Fruit fly (Drosophila melanogaster): Measurements from ENCODE around the gene CG7888.

The CG7888 gene

dm6 chr3L:11061200-11061599 is 7.4 kb downstream of the CG7888 start, which contains the start of the genes CG6321 and Blos2 (continued):
- peak; percentile 34 for TF ChIP-seq CG4617 (GFP tag; optimal IDR thresholded peaks at IDR 0.05; ENCODE audit: borderline replicate concordance)
- TF ChIP-seq Hr39 (optimal IDR thresholded peaks at IDR 0.05) = no peak
- no peak for TF ChIP-seq CG9215 (GFP tag; IDR thresholded peaks at IDR 0.05)
- TF ChIP-seq chm (GFP tag; IDR thresholded peaks at IDR 0.05) = peak; percentile 55; the same call in 1 of the 2 replicates
- peak; percentile 11 for TF ChIP-seq CHES-1-like (GFP tag; optimal IDR thresholded peaks at IDR 0.05)
- no peak for TF ChIP-seq tup (GFP tag; optimal IDR thresholded peaks at IDR 0.05)
- TF ChIP-seq lov (optimal IDR thresholded peaks at IDR 0.05) = no peak
- TF ChIP-seq lov (GFP tag; IDR thresholded peaks at IDR 0.05) = 0 out of 3 replicates have a peak, but pooled peaks have one; percentile 37
- TF ChIP-seq fd102C (GFP tag; optimal IDR thresholded peaks at IDR 0.05) = no peak
- peak; percentile 46 for TF ChIP-seq CG33213 (GFP tag; optimal IDR thresholded peaks at IDR 0.05)
- peak; percentile 6 for TF ChIP-seq MTF-1 (GFP tag; optimal IDR thresholded peaks at IDR 0.05; ENCODE audit: borderline replicate concordance)
- peak; percentile 87 for TF ChIP-seq CG8924 (tag; optimal IDR thresholded peaks at IDR 0.05)
- TF ChIP-seq lbe (GFP tag; optimal IDR thresholded peaks at IDR 0.05) = peak; percentile 58
- TF ChIP-seq CG17328 (GFP tag; IDR thresholded peaks at IDR 0.05) = peak; percentile 75
- TF ChIP-seq CG2116 (GFP tag; optimal IDR thresholded peaks at IDR 0.05) = peak; percentile 25
- peak; percentile 17; the same call in 1 of the 2 replicates for TF ChIP-seq Rx (GFP tag; IDR thresholded peaks at IDR 0.05)
- peak; percentile 24 for TF ChIP-seq gcm2 (GFP tag; optimal IDR thresholded peaks at IDR 0.05)
- TF ChIP-seq ftz-f1 (GFP tag; optimal IDR thresholded peaks at IDR 0.05) = no peak
- peak; percentile 30; the same call in 1 of the 3 replicates for TF ChIP-seq Aef1 (GFP tag; IDR thresholded peaks at IDR 0.05)
- peak; percentile 76 for TF ChIP-seq Abd-B (GFP tag; optimal IDR thresholded peaks at IDR 0.05)
- peak; percentile 17 for TF ChIP-seq CG34376 (GFP tag; optimal IDR thresholded peaks at IDR 0.05)
- TF ChIP-seq CG31224 (GFP tag; IDR thresholded peaks at IDR 0.05) = 0 out of 2 replicates have a peak, but pooled peaks have one; percentile 45
- peak; percentile 62 for TF ChIP-seq Nf-YB (GFP tag; optimal IDR thresholded peaks at IDR 0.05)
- TF ChIP-seq CG6791 (GFP tag; IDR thresholded peaks at IDR 0.05; ENCODE audit: partially characterized antibody) = no peak
- TF ChIP-seq toy (GFP tag; IDR thresholded peaks at IDR 0.05) = no peak
- TF ChIP-seq Awh (GFP tag; IDR thresholded peaks at IDR 0.05) = no peak; the same call in 1 of the 2 replicates
- TF ChIP-seq CG2678 (tag; optimal IDR thresholded peaks at IDR 0.05) = peak; percentile 89
- peak; percentile 32 for TF ChIP-seq CG2202 (tag; optimal IDR thresholded peaks at IDR 0.05)
- TF ChIP-seq CG12744 (GFP tag; optimal IDR thresholded peaks at IDR 0.05) = peak; percentile 54
- no peak for TF ChIP-seq CG17186 (GFP tag; optimal IDR thresholded peaks at IDR 0.05)
- TF ChIP-seq CG15269 (tag; optimal IDR thresholded peaks at IDR 0.05) = peak; percentile 88
- peak; percentile 85 for TF ChIP-seq nmo (GFP tag; optimal IDR thresholded peaks at IDR 0.05)
- TF ChIP-seq sim (GFP tag; IDR thresholded peaks at IDR 0.05) = no peak
- peak; percentile 55 for TF ChIP-seq ems (GFP tag; optimal IDR thresholded peaks at IDR 0.05)
- peak; percentile 23 for TF ChIP-seq mam (GFP tag; optimal IDR thresholded peaks at IDR 0.05)
- 0 out of 2 replicates have a peak, but pooled peaks have one; percentile 44 for TF ChIP-seq danr (GFP tag; IDR thresholded peaks at IDR 0.05)
- TF ChIP-seq ranshi (GFP tag; IDR thresholded peaks at IDR 0.05) = peak; percentile 65; the same call in 1 of the 2 replicates
- TF ChIP-seq Opbp (GFP tag; IDR thresholded peaks at IDR 0.05; ENCODE audit: partially characterized antibody) = no peak
- TF ChIP-seq Tbp (GFP tag; optimal IDR thresholded peaks at IDR 0.05) = no peak
- peak; percentile 20 for TF ChIP-seq Mes4 (GFP tag; optimal IDR thresholded peaks at IDR 0.05)
- peak; percentile 57; the same call in 2 of the 3 replicates for TF ChIP-seq ci (GFP tag; IDR thresholded peaks at IDR 0.05)
- peak; percentile 66 for TF ChIP-seq Atf6 (GFP tag; IDR thresholded peaks at IDR 0.05)
- peak; percentile 79 for TF ChIP-seq CG12769 (tag; optimal IDR thresholded peaks at IDR 0.05)
- TF ChIP-seq CG13775 (GFP tag; optimal IDR thresholded peaks at IDR 0.05) = peak; percentile 61
- 0 out of 2 replicates have a peak, but pooled peaks have one; percentile 20 for TF ChIP-seq peb (GFP tag; IDR thresholded peaks at IDR 0.05)
- TF ChIP-seq CG10267 (tag; optimal IDR thresholded peaks at IDR 0.05) = peak; percentile 81
- peak; percentile 5 to 88 for TF ChIP-seq Hr51 (GFP tag; optimal IDR thresholded peaks at IDR 0.05)
- peak; percentile 63 for TF ChIP-seq org-1 (GFP tag; optimal IDR thresholded peaks at IDR 0.05)
- peak; percentile 54 for TF ChIP-seq CG10543 (GFP tag; optimal IDR thresholded peaks at IDR 0.05)
- TF ChIP-seq Hsf (GFP tag; optimal IDR thresholded peaks at IDR 0.05) = peak; percentile 75
- TF ChIP-seq Oaz (GFP tag; IDR thresholded peaks at IDR 0.05) = peak; percentile 54

Data from whole organism, embryonic.